Fruit fly (Drosophila melanogaster) whole organism, embryonic: ENCODE results near the gene sle.
A peak's percentile ranks its signal among the peaks of the same experiment; 100 is the strongest.

Experiments
- CG10979 ChIP-seq: fragments of 200-800 bp; sonication (Bioruptor generic); optimal IDR thresholded peaks from 2 replicates; lab custom pipeline; 2018; ENCODE audit warnings: missing biosample characterization, mild to moderate bottlenecking, missing genetic modification characterization, moderate library complexity
- CG11247 ChIP-seq: fragments of 200-800 bp; sonication (Bioruptor generic); IDR thresholded peaks from 2 replicates; pipeline ENCODE4 v1.3.6; 2022; ENCODE audit warnings: missing biosample characterization, missing genetic modification characterization
- CG11560 ChIP-seq: fragments of 200-800 bp; sonication (Bioruptor generic); IDR thresholded peaks from 3 replicates; pipeline ENCODE4 v1.3.6; 2022; ENCODE audit warnings: missing biosample characterization, missing genetic modification characterization
- CG11723 ChIP-seq: fragments of 200-800 bp; sonication (Bioruptor generic); optimal IDR thresholded peaks from 2 replicates; lab custom pipeline; 2017; ENCODE audit warnings: missing biosample characterization, mild to moderate bottlenecking, missing genetic modification characterization
- CG13296 ChIP-seq: fragments of 200-800 bp; sonication (Bioruptor generic); optimal IDR thresholded peaks from 3 replicates; lab custom pipeline; 2018; ENCODE audit warnings: missing biosample characterization, mild to moderate bottlenecking, missing genetic modification characterization
- CG13894 ChIP-seq: fragments of 200-800 bp; sonication (Bioruptor generic); optimal IDR thresholded peaks from 3 replicates; lab custom pipeline; 2018; ENCODE audit warnings: missing biosample characterization, mild to moderate bottlenecking, missing genetic modification characterization, moderate library complexity
- CG17359 ChIP-seq: fragments of 200-800 bp; sonication (Bioruptor generic); optimal IDR thresholded peaks from 3 replicates; lab custom pipeline; 2018; ENCODE audit warnings: missing biosample characterization, mild to moderate bottlenecking, missing genetic modification characterization, moderate library complexity
- CG17802 ChIP-seq: fragments of 200-800 bp; sonication (Bioruptor generic); optimal IDR thresholded peaks from 2 replicates; lab custom pipeline; 2018; ENCODE audit warnings: missing biosample characterization, mild to moderate bottlenecking, missing genetic modification characterization, moderate library complexity
- CG17829 ChIP-seq: fragments of 200-800 bp; optimal IDR thresholded peaks from 2 replicates; lab custom pipeline; 2019; ENCODE audit warnings: missing biosample characterization, mild to moderate bottlenecking, missing genetic modification characterization, moderate library complexity
- CG2712 ChIP-seq: fragments of 200-800 bp; optimal IDR thresholded peaks from 3 replicates; lab custom pipeline; 2019; ENCODE audit warnings: missing biosample characterization, mild to moderate bottlenecking, missing genetic modification characterization, moderate library complexity
- CG3163 ChIP-seq: fragments of 200-800 bp; sonication (Bioruptor generic); optimal IDR thresholded peaks from 3 replicates; lab custom pipeline; 2016; ENCODE audit warnings: missing biosample characterization, missing genetic modification characterization
- CG3407 ChIP-seq: fragments of 200-800 bp; sonication (Bioruptor generic); optimal IDR thresholded peaks from 2 replicates; lab custom pipeline; 2018; ENCODE audit warnings: missing biosample characterization, mild to moderate bottlenecking, missing genetic modification characterization
- CG3726 ChIP-seq: fragments of 200-800 bp; sonication (Bioruptor generic); IDR thresholded peaks from 3 replicates; pipeline ENCODE4, ENCODE4 v1.3.6; 2022; ENCODE audit warnings: missing biosample characterization, missing genetic modification characterization
- CG4404 ChIP-seq: fragments of 200-800 bp; sonication (Bioruptor generic); IDR thresholded peaks from 2 replicates; pipeline ENCODE4 v1.3.6; 2022; ENCODE audit warnings: missing biosample characterization, missing genetic modification characterization
- CG4730 ChIP-seq: fragments of 200-800 bp; sonication (Bioruptor generic); IDR thresholded peaks from 2 replicates; pipeline ENCODE4 v1.3.6; 2022; ENCODE audit warnings: missing biosample characterization, missing genetic modification characterization
- CG6689 ChIP-seq: fragments of 200-800 bp; sonication (Bioruptor generic); IDR thresholded peaks from 2 replicates; pipeline ENCODE4 v1.3.6; 2022; ENCODE audit warnings: missing biosample characterization, missing genetic modification characterization
- CG8478 ChIP-seq: fragments of >200 bp; optimal IDR thresholded peaks from 2 replicates; lab custom pipeline; 2018
- CG9876 ChIP-seq: fragments of 200-800 bp; sonication (Bioruptor generic); optimal IDR thresholded peaks from 2 replicates; lab custom pipeline; 2016; ENCODE audit warnings: missing biosample characterization, missing genetic modification characterization
- CTCF ChIP-seq: fragments of 200-800 bp; sonication (Bioruptor generic); optimal IDR thresholded peaks from 2 replicates; lab custom pipeline; 2017; ENCODE audit warnings: missing biosample characterization, mild to moderate bottlenecking, missing genetic modification characterization, moderate library complexity
- Chrac-16 ChIP-seq: fragments of 200-800 bp; sonication (Bioruptor generic); optimal IDR thresholded peaks from 3 replicates; lab custom pipeline; 2016; ENCODE audit warnings: missing biosample characterization, missing genetic modification characterization
- Dip3 ChIP-seq: fragments of 200-800 bp; sonication (Bioruptor generic); optimal IDR thresholded peaks from 3 replicates; lab custom pipeline; 2016; ENCODE audit warnings: missing biosample characterization, missing genetic modification characterization
- E2f2 ChIP-seq: fragments of 200-800 bp; sonication (Bioruptor generic); IDR thresholded peaks from 2 replicates; pipeline ENCODE4 v1.3.6; 2022; ENCODE audit warnings: missing biosample characterization, missing genetic modification characterization
- Jarid2 ChIP-seq: fragments of 200-800 bp; sonication (Bioruptor generic); optimal IDR thresholded peaks from 3 replicates; lab custom pipeline; 2017; ENCODE audit warnings: mild to moderate bottlenecking, missing biosample characterization, missing genetic modification reagents, missing genetic modification characterization
- Med ChIP-seq: fragments of 200-800 bp; sonication (Bioruptor generic); peaks from one replicate; lab custom pipeline; 2016; ENCODE audit warnings: missing biosample characterization, missing genetic modification characterization, mild to moderate bottlenecking, inconsistent platforms, moderate library complexity
- Mes4 ChIP-seq: fragments of 200-800 bp; sonication (Bioruptor generic); optimal IDR thresholded peaks from 2 replicates; lab custom pipeline; 2016; ENCODE audit warnings: missing biosample characterization, missing genetic modification characterization
- Oli ChIP-seq: fragments of 200-800 bp; sonication (Bioruptor generic); optimal IDR thresholded peaks from 2 replicates; lab custom pipeline; 2018; ENCODE audit warnings: missing biosample characterization, mild to moderate bottlenecking, missing genetic modification characterization, moderate library complexity
- Poxn ChIP-seq: fragments of 200-800 bp; sonication (Bioruptor generic); IDR thresholded peaks from 2 replicates; pipeline ENCODE4 v1.3.6; 2022; ENCODE audit warnings: missing biosample characterization, missing genetic modification characterization
- Spps ChIP-seq: fragments of 200-800 bp; sonication (Bioruptor generic); optimal IDR thresholded peaks from 2 replicates; lab custom pipeline; 2018; ENCODE audit warnings: missing biosample characterization, mild to moderate bottlenecking, missing genetic modification characterization
- Taf1 ChIP-seq: fragments of 200-800 bp; sonication (Bioruptor generic); IDR thresholded peaks from 2 replicates; pipeline ENCODE4 v1.3.6; 2022; ENCODE audit warnings: missing biosample characterization, missing genetic modification characterization
- Tbp ChIP-seq: fragments of >200 bp; optimal IDR thresholded peaks from 2 replicates; lab custom pipeline; 2018; ENCODE audit warnings: missing biosample characterization, missing genetic modification characterization
- Vsx1 ChIP-seq: fragments of 200-800 bp; sonication (Bioruptor generic); optimal IDR thresholded peaks from 2 replicates; lab custom pipeline; 2017; ENCODE audit warnings: missing biosample characterization, mild to moderate bottlenecking, missing genetic modification characterization, missing genetic modification reagents
- Xbp1 ChIP-seq: fragments of 200-800 bp; sonication (Bioruptor generic); optimal IDR thresholded peaks from 3 replicates; lab custom pipeline; 2016; ENCODE audit warnings: missing biosample characterization, mild to moderate bottlenecking, missing genetic modification characterization
- abd-A ChIP-seq: fragments of 200-800 bp; sonication (Bioruptor generic); optimal IDR thresholded peaks from 3 replicates; lab custom pipeline; 2019; ENCODE audit warnings: missing biosample characterization, mild to moderate bottlenecking, missing genetic modification characterization, moderate library complexity
- ara ChIP-seq: fragments of 200-800 bp; sonication (Bioruptor generic); IDR thresholded peaks from 2 replicates; pipeline ENCODE4 v1.3.6; 2022; ENCODE audit warnings: missing biosample characterization, missing genetic modification characterization
- br ChIP-seq: fragments of >200 bp; optimal IDR thresholded peaks from 2 replicates; lab custom pipeline; 2017
- dmrt99B ChIP-seq: fragments of 200-800 bp; sonication (Bioruptor generic); optimal IDR thresholded peaks from 2 replicates; lab custom pipeline; 2018; ENCODE audit warnings: missing biosample characterization, mild to moderate bottlenecking, missing genetic modification characterization, moderate library complexity
- dysf ChIP-seq: fragments of 200-800 bp; sonication (Bioruptor generic); IDR thresholded peaks from 3 replicates; pipeline ENCODE4 v1.3.6; 2022; ENCODE audit warnings: missing biosample characterization, missing genetic modification characterization
- h ChIP-seq: fragments of >200 bp; optimal IDR thresholded peaks from 2 replicates; lab custom pipeline; 2017
- hbn ChIP-seq: fragments of 200-800 bp; sonication (Bioruptor generic); IDR thresholded peaks from 2 replicates; pipeline ENCODE4 v1.3.6; 2022; ENCODE audit warnings: missing biosample characterization, missing genetic modification characterization; ENCODE audit not compliant: partially characterized antibody
- kah ChIP-seq: fragments of 200-800 bp; sonication (Bioruptor generic); optimal IDR thresholded peaks from 2 replicates; lab custom pipeline; 2018; ENCODE audit warnings: missing biosample characterization, mild to moderate bottlenecking, missing genetic modification characterization
- lola ChIP-seq, 3 experiments: fragments of >200 bp in 2 of 3; fragments of 200-800 bp in 1 of 3; sonication (Bioruptor generic) in 1 of 3; optimal IDR thresholded peaks; 2 replicates each; lab custom pipeline; 2017 to 2019; ENCODE audit warnings: missing biosample characterization in 3 of 3, missing genetic modification characterization in 3 of 3, mild to moderate bottlenecking in 1 of 3, moderate library complexity in 1 of 3
- mirr ChIP-seq: fragments of 200-800 bp; sonication (Bioruptor generic); optimal IDR thresholded peaks from 3 replicates; lab custom pipeline; 2018; ENCODE audit warnings: missing biosample characterization, mild to moderate bottlenecking, missing genetic modification characterization
- run ChIP-seq: fragments of 200-800 bp; sonication (Bioruptor generic); optimal IDR thresholded peaks from 3 replicates; lab custom pipeline; 2018; ENCODE audit warnings: missing biosample characterization, mild to moderate bottlenecking, missing genetic modification characterization
- sd ChIP-seq: fragments of 200-800 bp; sonication (Bioruptor generic); optimal IDR thresholded peaks from 3 replicates; lab custom pipeline; 2018; ENCODE audit warnings: missing biosample characterization, mild to moderate bottlenecking, missing genetic modification characterization, moderate library complexity
- sens-2 ChIP-seq: fragments of 200-800 bp; sonication (Bioruptor generic); IDR thresholded peaks from 2 replicates; pipeline ENCODE4 v1.3.6; 2022; ENCODE audit warnings: missing biosample characterization, missing genetic modification characterization
- slp2 ChIP-seq: fragments of 200-800 bp; sonication (Bioruptor generic); optimal IDR thresholded peaks from 2 replicates; lab custom pipeline; 2016; ENCODE audit warnings: missing biosample characterization, missing genetic modification characterization
- tgo ChIP-seq: fragments of 200-800 bp; sonication (Bioruptor generic); IDR thresholded peaks from 3 replicates; pipeline ENCODE4 v1.3.6; 2022; ENCODE audit warnings: missing biosample characterization, missing genetic modification characterization
- tna ChIP-seq: fragments of 200-800 bp; sonication (Bioruptor generic); IDR thresholded peaks from 2 replicates; pipeline ENCODE4 v1.3.6; 2022; ENCODE audit warnings: missing biosample characterization, missing genetic modification characterization; ENCODE audit not compliant: partially characterized antibody
- ttk ChIP-seq: fragments of 200-800 bp; sonication (Bioruptor generic); IDR thresholded peaks from 2 replicates; pipeline ENCODE4 v2.1.2; 2022; ENCODE audit warnings: missing biosample characterization, missing genetic modification characterization
- twi ChIP-seq: fragments of 200-800 bp; optimal IDR thresholded peaks from 2 replicates; lab custom pipeline; 2019; ENCODE audit warnings: missing biosample characterization, mild to moderate bottlenecking, missing genetic modification characterization, moderate library complexity
- usp ChIP-seq: fragments of >200 bp; optimal IDR thresholded peaks from 2 replicates; lab custom pipeline; 2017; ENCODE audit warnings: missing biosample characterization, missing genetic modification characterization
- vnd ChIP-seq: fragments of 200-800 bp; sonication (Bioruptor generic); IDR thresholded peaks from 3 replicates; pipeline ENCODE4 v1.3.6; 2022; ENCODE audit warnings: missing biosample characterization, missing genetic modification characterization; ENCODE audit not compliant: partially characterized antibody

The sle gene

DNA sequence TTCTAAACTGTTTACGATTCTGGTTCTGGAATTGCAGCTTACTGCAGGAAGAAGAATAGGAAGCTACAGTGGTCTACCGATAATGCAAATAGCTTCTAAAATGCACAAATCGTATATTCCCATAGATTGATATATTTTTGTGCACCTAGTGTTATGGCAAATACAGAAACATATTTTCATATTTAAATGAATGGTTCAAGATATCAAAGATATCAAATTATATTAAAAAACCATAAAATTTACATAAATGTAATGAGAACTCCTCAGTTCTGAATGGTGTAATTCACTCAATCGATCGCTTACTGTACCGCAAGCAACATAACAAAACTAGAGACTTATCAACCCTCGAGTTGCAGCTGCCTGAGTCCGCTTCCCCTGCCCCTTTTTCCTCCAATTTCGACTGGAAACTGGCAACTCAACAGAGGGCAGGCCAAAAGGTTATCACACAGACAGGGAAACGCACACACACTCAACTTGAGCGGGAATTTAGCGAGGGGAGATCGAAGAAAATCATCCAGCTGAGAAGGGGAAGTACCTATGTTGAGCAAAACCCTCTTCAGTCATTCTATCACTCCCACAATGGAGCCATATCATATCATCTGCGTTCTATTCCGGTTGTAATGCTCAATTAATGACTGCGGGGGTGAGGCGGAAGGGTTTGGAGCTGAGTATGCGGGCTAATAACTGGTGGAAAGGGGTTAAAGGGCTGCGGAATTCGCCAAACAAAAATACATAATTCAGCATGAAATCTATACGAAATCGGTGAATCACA lies 21.2 kb downstream of the sle start (continued):
- no peak for TF ChIP-seq ttk (GFP tag; lab: Robert Waterston, UW)
- no peak for TF ChIP-seq vnd
- TF ChIP-seq CG17802 (tag; lab: Kevin White, UChicago), result no peak
- TF ChIP-seq Vsx1 (GFP tag; lab: Kevin White, UChicago), result no peak
- no peak for TF ChIP-seq hbn
- TF ChIP-seq Jarid2 (GFP tag; lab: Kevin White, UChicago), result no peak
- TF ChIP-seq CG4404 (GFP tag; lab: Robert Waterston, UW), result no peak
- no peak for TF ChIP-seq CG4730 (GFP tag; lab: Robert Waterston, UW)
- TF ChIP-seq lola (GFP tag; optimal IDR thresholded peaks at IDR 0.05; lab: Kevin White, UChicago), result peak in 1 of 3 experiments; percentile 78
- peak; percentile 40 for TF ChIP-seq Oli (tag; lab: Kevin White, UChicago)
- no peak for TF ChIP-seq dysf (GFP tag; lab: Robert Waterston, UW)
- TF ChIP-seq sd, result peak; percentile 9
- no peak for TF ChIP-seq abd-A (tag; lab: Kevin White, UChicago)
- peak; percentile 67 for TF ChIP-seq CG17829 (tag; lab: Kevin White, UChicago)
- TF ChIP-seq kah (GFP tag; lab: Kevin White, UChicago), result no peak
- no peak for TF ChIP-seq mirr (GFP tag; lab: Kevin White, UChicago)
- no peak for TF ChIP-seq CG11723 (GFP tag; lab: Kevin White, UChicago)
- peak; percentile 73 for TF ChIP-seq CG2712 (tag; lab: Kevin White, UChicago)
- peak; percentile 74 for TF ChIP-seq CG10979
- TF ChIP-seq CG9876 (GFP tag; lab: Kevin White, UChicago), result no peak
- TF ChIP-seq CG11560 (tag; lab: Robert Waterston, UW), result no peak
- peak; percentile 13 for TF ChIP-seq Xbp1 (GFP tag; lab: Kevin White, UChicago)
- no peak for TF ChIP-seq slp2 (GFP tag; lab: Kevin White, UChicago)
- no peak for TF ChIP-seq CG3726
- no peak for TF ChIP-seq usp
- TF ChIP-seq dmrt99B (tag; lab: Kevin White, UChicago), result peak; percentile 54
- TF ChIP-seq tna (GFP tag; lab: Robert Waterston, UW), result no peak
- TF ChIP-seq CG13894, result peak; percentile 52
- no peak for TF ChIP-seq br (lab: Kevin White, UChicago)
- TF ChIP-seq h (lab: Kevin White, UChicago), result no peak
- peak; percentile 40 for TF ChIP-seq Spps (tag; lab: Kevin White, UChicago)
- peak; percentile 9 for TF ChIP-seq Chrac-16 (GFP tag; lab: Kevin White, UChicago)
- TF ChIP-seq Dip3 (GFP tag; lab: Kevin White, UChicago), result no peak
- TF ChIP-seq CG11247 (GFP tag; lab: Robert Waterston, UW), result no peak
- no peak for TF ChIP-seq CTCF (GFP tag; lab: Kevin White, UChicago)
- no peak for TF ChIP-seq CG6689 (GFP tag; lab: Robert Waterston, UW)
- TF ChIP-seq twi (tag; lab: Kevin White, UChicago), result peak; percentile 31
- TF ChIP-seq CG3163, result no peak
- TF ChIP-seq Med (GFP tag; lab: Kevin White, UChicago), result no peak
- TF ChIP-seq CG8478, result no peak
- TF ChIP-seq Tbp (GFP tag; lab: Kevin White, UChicago), result no peak
- TF ChIP-seq Poxn, result no peak
- TF ChIP-seq E2f2 (GFP tag; lab: Robert Waterston, UW), result no peak
- no peak for TF ChIP-seq CG17359
- TF ChIP-seq Taf1 (GFP tag; lab: Robert Waterston, UW), result no peak
- TF ChIP-seq CG3407 (GFP tag; lab: Kevin White, UChicago), result peak; percentile 23
- TF ChIP-seq tgo, result no peak
- no peak for TF ChIP-seq CG13296 (GFP tag; lab: Kevin White, UChicago)
- no peak for TF ChIP-seq Mes4 (GFP tag; lab: Kevin White, UChicago)
- no peak for TF ChIP-seq sens-2
- no peak for TF ChIP-seq ara (GFP tag; lab: Robert Waterston, UW)
- no peak for TF ChIP-seq run (tag; lab: Kevin White, UChicago)
